Fruit fly (Drosophila melanogaster) Kc167 (cell line): Measurements from ENCODE around the gene MetRS-m.

Experiments
- Myc ChIP-seq: fragments of >200 bp; optimal IDR thresholded peaks from 2 replicates; lab custom pipeline; 2017; ENCODE audit warnings: missing external identifiers
- h ChIP-seq: fragments of >200 bp; optimal IDR thresholded peaks from 3 replicates; lab custom pipeline; 2018; ENCODE audit warnings: missing external identifiers
- insv ChIP-seq: fragments of >200 bp; optimal IDR thresholded peaks from 3 replicates; lab custom pipeline; 2018; ENCODE audit warnings: missing external identifiers

- TF ChIP-seq insv (no peak), Myc (lab: Kevin White, UChicago) (no peak), h (lab: Kevin White, UChicago) (no peak)
Measured at dm6 chr3R:14279311-14279998, 19.7 kb upstream of the MetRS-m start.
